Fruit fly (Drosophila melanogaster) whole organism, adult: Measurements from ENCODE around the gene SmD1.

Experiments
- CG11617 ChIP-seq: fragments of 200-800 bp; sonication (Bioruptor generic); optimal IDR thresholded peaks from 2 replicates; lab custom pipeline; 2017; ENCODE audit warnings: mild to moderate bottlenecking, missing biosample characterization, missing genetic modification reagents, missing genetic modification characterization
- CG12768 ChIP-seq: fragments of 200-800 bp; sonication (Bioruptor generic); optimal IDR thresholded peaks from 2 replicates; lab custom pipeline; 2017; ENCODE audit warnings: missing biosample characterization, missing genetic modification characterization, mild to moderate bottlenecking, moderate library complexity, missing genetic modification reagents
- CG14711 ChIP-seq: fragments of 200-800 bp; sonication (Bioruptor generic); optimal IDR thresholded peaks from 2 replicates; lab custom pipeline; 2018; ENCODE audit warnings: missing biosample characterization, mild to moderate bottlenecking, missing genetic modification characterization, moderate library complexity
- CG1620 ChIP-seq: fragments of 200-800 bp; sonication (Bioruptor generic); optimal IDR thresholded peaks from 2 replicates; lab custom pipeline; 2016; ENCODE audit warnings: missing biosample characterization, missing genetic modification characterization
- CG33017 ChIP-seq: fragments of 200-800 bp; sonication (Bioruptor generic); optimal IDR thresholded peaks from 2 replicates; lab custom pipeline; 2018; ENCODE audit warnings: missing biosample characterization, mild to moderate bottlenecking, missing genetic modification characterization, moderate library complexity
- CG5204 ChIP-seq: fragments of 200-800 bp; sonication (Bioruptor generic); optimal IDR thresholded peaks from 2 replicates; lab custom pipeline; 2016; ENCODE audit warnings: missing biosample characterization, missing genetic modification characterization
- CG7045 ChIP-seq: fragments of 200-800 bp; sonication (Bioruptor generic); optimal IDR thresholded peaks from 2 replicates; lab custom pipeline; 2017; ENCODE audit warnings: missing biosample characterization, mild to moderate bottlenecking, missing genetic modification characterization
- CG7101 ChIP-seq: fragments of 200-800 bp; sonication (Bioruptor generic); optimal IDR thresholded peaks from 2 replicates; lab custom pipeline; 2018; ENCODE audit warnings: missing biosample characterization, mild to moderate bottlenecking, missing genetic modification characterization, moderate library complexity
- Clk ChIP-seq: fragments of 200-800 bp; sonication (Bioruptor generic); optimal IDR thresholded peaks from 2 replicates; lab custom pipeline; 2017; ENCODE audit warnings: missing biosample characterization, missing genetic modification characterization
- Crg-1 ChIP-seq: fragments of 200-800 bp; sonication (Bioruptor generic); optimal IDR thresholded peaks from 2 replicates; lab custom pipeline; 2016; ENCODE audit warnings: missing biosample characterization, missing genetic modification characterization
- Hr96 ChIP-seq: fragments of 200-800 bp; sonication (Bioruptor generic); optimal IDR thresholded peaks from 2 replicates; lab custom pipeline; 2016; ENCODE audit warnings: missing biosample characterization, missing genetic modification characterization
- Mnt ChIP-seq: fragments of 200-800 bp; sonication (Bioruptor generic); optimal IDR thresholded peaks from 2 replicates; lab custom pipeline; 2016; ENCODE audit warnings: missing biosample characterization, mild to moderate bottlenecking, missing genetic modification characterization
- bab1 ChIP-seq: fragments of 200-800 bp; sonication (Bioruptor generic); optimal IDR thresholded peaks from 3 replicates; lab custom pipeline; 2019; ENCODE audit warnings: missing biosample characterization, mild to moderate bottlenecking, missing genetic modification characterization, moderate library complexity
- cic ChIP-seq: fragments of 200-800 bp; sonication (Bioruptor generic); optimal IDR thresholded peaks from 2 replicates; lab custom pipeline; 2017; ENCODE audit warnings: missing biosample characterization, mild to moderate bottlenecking, missing genetic modification characterization, moderate library complexity
- cnc ChIP-seq, 2 experiments: fragments of >200 bp; optimal IDR thresholded peaks; 2 replicates each; lab custom pipeline; 2017
- kay ChIP-seq: fragments of 200-800 bp; sonication (Bioruptor generic); peaks from one replicate; lab custom pipeline; 2016; ENCODE audit warnings: missing biosample characterization, missing genetic modification characterization, borderline replicate concordance
- ovo ChIP-seq: fragments of 200-800 bp; sonication (Bioruptor generic); optimal IDR thresholded peaks from 2 replicates; lab custom pipeline; 2016; ENCODE audit warnings: missing biosample characterization, missing genetic modification characterization
- pad ChIP-seq: fragments of 200-800 bp; sonication (Bioruptor generic); optimal IDR thresholded peaks from 3 replicates; lab custom pipeline; 2017; ENCODE audit warnings: missing biosample characterization, missing genetic modification characterization, mild to moderate bottlenecking, moderate library complexity, missing genetic modification reagents
- tj ChIP-seq: fragments of 200-800 bp; sonication (Bioruptor generic); optimal IDR thresholded peaks from 3 replicates; lab custom pipeline; 2017; ENCODE audit warnings: missing biosample characterization, mild to moderate bottlenecking, missing genetic modification characterization, moderate library complexity
- toe ChIP-seq: fragments of 200-800 bp; sonication (Bioruptor generic); optimal IDR thresholded peaks from 2 replicates; lab custom pipeline; 2016; ENCODE audit warnings: missing biosample characterization, missing genetic modification characterization

The SmD1 gene

DNA sequence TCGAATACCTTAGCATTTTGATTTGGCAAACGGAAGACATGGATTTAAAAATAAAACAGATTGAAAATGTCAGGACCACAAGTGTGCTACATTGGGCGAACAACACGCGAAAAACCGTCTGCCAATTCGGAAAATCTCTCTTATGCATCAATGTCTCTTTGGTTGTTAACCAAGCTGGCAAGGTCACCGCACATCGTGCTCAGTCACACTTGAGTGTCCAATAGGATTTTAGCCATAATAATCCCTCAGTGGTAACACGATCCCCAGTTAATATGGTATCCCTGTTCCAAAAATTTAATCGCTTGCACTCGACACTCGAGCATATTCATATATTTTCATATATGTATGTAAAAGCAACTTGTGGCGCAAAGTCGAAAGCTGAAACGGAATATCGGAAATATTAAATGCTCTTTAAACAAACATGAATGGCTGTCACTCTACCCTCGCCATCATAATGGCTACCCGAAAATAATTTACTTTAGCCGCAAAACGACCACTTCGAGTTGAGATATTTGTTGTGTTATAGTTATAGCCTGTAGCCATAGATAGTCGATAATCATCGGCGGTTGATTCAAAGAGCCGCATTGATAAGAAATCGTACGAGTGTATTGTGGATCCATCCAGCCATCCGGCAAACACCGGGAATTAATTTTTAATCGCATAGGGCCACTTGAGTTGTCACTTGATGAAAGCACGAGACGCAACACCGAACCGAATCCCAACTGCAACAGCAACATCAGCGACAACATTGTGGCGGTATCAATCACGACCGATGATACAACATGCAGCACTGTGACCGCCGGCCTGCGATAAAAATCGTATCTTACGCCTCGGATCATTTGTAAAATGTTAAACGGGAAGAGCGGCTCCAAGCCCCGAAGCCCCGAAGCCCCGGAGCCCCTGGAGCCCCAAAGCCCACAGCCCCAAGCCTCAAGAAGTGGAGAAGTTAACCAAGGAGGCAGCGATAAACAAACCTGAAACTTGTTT lies 39.6 kb downstream of the SmD1 start:
- no peak for TF ChIP-seq ovo (GFP tag; lab: Kevin White, UChicago)
- TF ChIP-seq tj (GFP tag; lab: Kevin White, UChicago): no peak
- no peak for TF ChIP-seq Mnt (GFP tag; lab: Kevin White, UChicago)
- TF ChIP-seq CG7045 (GFP tag; lab: Kevin White, UChicago): no peak
- TF ChIP-seq CG14711 (tag; lab: Kevin White, UChicago): no peak
- TF ChIP-seq Hr96 (GFP tag; lab: Kevin White, UChicago): no peak

DNA sequence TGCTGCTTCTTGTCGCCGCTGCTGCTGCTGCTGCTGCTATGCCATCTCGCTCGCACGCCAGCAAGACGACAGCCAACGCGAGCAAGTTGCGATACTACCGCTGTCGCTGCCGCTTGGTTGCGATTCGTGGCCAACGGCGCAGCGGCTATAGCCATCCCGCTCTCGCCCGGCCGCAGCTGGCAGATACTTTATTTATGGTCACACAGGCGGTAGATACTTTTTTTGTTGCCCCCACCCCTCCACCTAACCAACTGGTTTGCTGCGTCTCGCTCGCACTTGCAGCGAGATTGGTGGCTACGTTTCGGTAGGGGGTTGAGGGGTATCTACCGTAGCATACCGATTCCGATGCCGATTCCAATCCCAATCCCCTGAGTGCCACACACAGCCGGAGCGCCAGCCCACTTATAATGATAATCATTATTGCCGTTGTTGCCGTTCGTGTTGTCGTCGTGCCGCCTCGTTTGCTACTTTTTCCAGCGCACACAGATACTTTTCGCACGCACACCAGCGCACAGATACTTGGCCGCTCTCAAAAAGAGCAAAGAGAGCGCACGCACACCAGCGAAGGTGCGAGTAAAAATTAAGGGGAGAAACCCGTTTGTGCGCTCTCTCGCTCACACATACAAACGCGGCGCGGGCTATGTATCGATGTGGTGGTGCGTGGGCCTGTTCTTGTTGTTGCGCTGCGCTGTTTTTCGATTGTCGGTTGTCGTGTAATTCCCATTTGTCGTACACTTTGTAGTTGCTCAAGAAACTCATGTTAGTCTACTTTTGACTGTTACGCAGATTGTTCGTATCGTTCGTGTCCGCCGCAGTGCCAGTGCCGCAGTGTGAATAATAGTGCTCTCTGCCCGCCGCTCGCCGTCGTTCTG lies 41.3 kb downstream of the SmD1 start, which contains the start of gene mirr:
Gene mirr, plus strand, starts transcription at position 759 of the 872 bp plus-strand sequence.
- peak; percentile 51 for TF ChIP-seq toe (GFP tag; lab: Kevin White, UChicago)
- no peak for TF ChIP-seq Crg-1 (GFP tag; lab: Kevin White, UChicago)
- TF ChIP-seq pad: peak; percentile 96
- peak; percentile 69 for TF ChIP-seq tj (GFP tag; lab: Kevin White, UChicago)
- TF ChIP-seq Hr96 (GFP tag; lab: Kevin White, UChicago): peak; percentile 28

DNA sequence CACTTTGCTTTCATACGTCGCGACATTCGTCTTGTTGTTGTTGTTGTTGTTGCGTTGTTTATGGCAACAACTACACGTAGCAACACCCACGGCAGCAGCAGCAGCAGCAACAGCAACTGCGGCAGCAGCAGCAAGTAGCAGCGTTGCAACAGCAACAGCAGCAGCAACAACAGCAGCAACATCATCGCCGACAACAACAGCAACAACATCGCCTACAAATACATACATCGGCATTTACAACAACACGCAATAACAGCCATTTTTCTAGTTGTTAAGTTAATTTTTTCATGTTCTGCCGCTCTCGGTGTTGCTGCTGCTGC lies 41.9 kb downstream of the SmD1 start:
- no peak for TF ChIP-seq CG12768
- no peak for TF ChIP-seq bab1 (GFP tag; lab: Kevin White, UChicago)
- TF ChIP-seq kay: no peak
- TF ChIP-seq CG11617 (GFP tag; lab: Kevin White, UChicago): no peak
- no peak for TF ChIP-seq CG7045 (GFP tag; lab: Kevin White, UChicago)

DNA sequence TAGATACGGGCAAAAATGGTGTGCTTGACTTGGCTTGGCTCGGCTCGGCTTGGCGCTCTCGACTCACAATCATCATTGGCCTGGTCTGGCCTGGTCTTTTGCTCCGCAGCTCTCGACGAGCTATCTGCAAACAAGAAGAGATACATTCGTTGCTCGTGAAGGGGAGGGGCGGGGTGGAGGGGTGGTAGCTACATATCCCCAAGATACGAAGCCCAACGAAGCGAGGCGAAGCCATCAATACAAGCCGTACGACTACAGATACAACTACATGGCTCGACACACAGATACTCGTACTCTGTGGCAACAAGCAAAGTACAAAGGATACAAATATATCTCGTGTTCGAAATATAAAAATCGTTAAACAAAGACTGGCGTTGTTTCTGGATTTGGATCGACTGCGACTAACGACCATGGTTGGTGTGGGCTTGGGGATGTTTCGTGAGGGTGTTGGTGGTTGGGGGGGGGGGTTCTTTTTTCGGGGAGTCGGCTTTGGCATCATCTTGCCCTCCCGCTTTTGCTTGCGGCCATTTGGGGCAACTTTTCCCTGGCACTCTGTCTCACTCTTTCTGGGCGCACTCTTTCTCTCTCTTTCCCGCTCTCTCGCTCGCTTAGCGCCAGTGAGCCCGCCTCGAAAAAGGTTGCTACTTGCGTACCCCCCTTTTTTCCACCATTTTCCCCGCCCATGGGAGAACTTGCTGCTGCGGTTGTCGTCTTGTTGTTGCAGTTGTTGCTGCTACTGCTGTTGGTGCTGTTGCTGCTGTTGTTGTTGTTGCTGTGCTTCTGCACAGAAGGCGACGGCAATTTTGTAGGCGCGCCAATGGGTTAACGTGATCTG lies 43.9 kb downstream of the SmD1 start:
- TF ChIP-seq Mnt (GFP tag; lab: Kevin White, UChicago): no peak
- no peak for TF ChIP-seq CG33017 (tag; lab: Kevin White, UChicago)
- no peak for TF ChIP-seq kay

dm6 chr3L:12688723-12689122 lies 45.7 kb downstream of the SmD1 start:
- TF ChIP-seq CG1620 (no peak), CG7101 (tag; lab: Kevin White, UChicago) (no peak), bab1 (GFP tag; lab: Kevin White, UChicago) (no peak), CG7045 (GFP tag; lab: Kevin White, UChicago) (no peak), tj (GFP tag; lab: Kevin White, UChicago) (no peak), CG5204 (GFP tag; lab: Kevin White, UChicago) (no peak), cnc (optimal IDR thresholded peaks at IDR 0.05; lab: Kevin White, UChicago) (no peak), pad (no peak), CG33017 (tag; lab: Kevin White, UChicago) (no peak), Mnt (GFP tag; lab: Kevin White, UChicago) (no peak), toe (GFP tag; lab: Kevin White, UChicago) (no peak), CG11617 (GFP tag; lab: Kevin White, UChicago) (no peak), CG14711 (tag; lab: Kevin White, UChicago) (no peak), cic (no peak), kay (no peak), Crg-1 (GFP tag; lab: Kevin White, UChicago) (no peak), ovo (GFP tag; lab: Kevin White, UChicago) (no peak), CG12768 (no peak), Clk (GFP tag; lab: Kevin White, UChicago) (no peak)

DNA sequence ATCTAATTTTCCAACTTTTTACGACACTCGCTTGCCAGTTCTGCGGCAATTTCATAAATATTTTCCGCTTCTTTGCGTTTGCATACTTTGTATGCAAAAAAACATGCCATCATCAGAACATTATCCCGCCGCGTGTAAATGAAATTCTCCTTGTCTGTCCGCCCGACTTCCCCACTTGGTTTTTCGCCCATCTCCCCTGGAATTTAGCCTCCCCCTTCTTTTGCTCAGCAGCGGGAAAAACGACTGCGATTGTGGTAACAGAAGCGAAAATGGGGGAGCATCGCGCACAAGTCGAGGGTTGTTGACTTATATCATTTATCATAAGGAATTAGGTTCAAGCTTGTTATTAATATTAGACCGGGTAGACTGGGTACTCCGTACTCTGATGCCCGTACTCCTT lies 48.3 kb downstream of the SmD1 start:
- TF ChIP-seq pad (no peak), CG5204 (GFP tag; lab: Kevin White, UChicago) (no peak), CG12768 (no peak), tj (GFP tag; lab: Kevin White, UChicago) (no peak), CG7101 (tag; lab: Kevin White, UChicago) (no peak), CG33017 (tag; lab: Kevin White, UChicago) (no peak), kay (no peak)
